Fruit fly (Drosophila melanogaster): ENCODE measurements around the gene CG1801.

dm6 chrX:21345036-21345500 is 27.7 kb upstream of the CG1801 start, which contains the start of gene dod:
- TF ChIP-seq psq (optimal IDR thresholded peaks at IDR 0.05) (no peak), h (optimal IDR thresholded peaks at IDR 0.05) (no peak), insv (optimal IDR thresholded peaks at IDR 0.05) (no peak), ttk (optimal IDR thresholded peaks at IDR 0.05) (no peak), Myc (optimal IDR thresholded peaks at IDR 0.05) (no peak)
